Worm (Caenorhabditis elegans) whole organism, midembryonic: ENCODE data around the gene srlf-36.
"Not testable (repeated sequence)": the region's sequence is repeated elsewhere in the genome, so short reads cannot be mapped to it uniquely, and the experiment has no call there.

Experiments used
- T22C8.4 ChIP-seq: fragments of 200-800 bp; sonication (Bioruptor generic); IDR thresholded peaks from 2 replicates; pipeline ENCODE4 v1.3.6; 2022; ENCODE audit warnings: missing genetic modification characterization, missing compliant biosample characterization
- cog-1 ChIP-seq: sonication (generic microtip); optimal IDR thresholded peaks from 2 replicates; lab custom pipeline; 2016; ENCODE audit warnings: missing genetic modification characterization, missing compliant biosample characterization
- flt-1 ChIP-seq: fragments of 200-800 bp; sonication (Bioruptor generic); IDR thresholded peaks from 2 replicates; pipeline ENCODE4 v1.3.6; 2022; ENCODE audit warnings: missing genetic modification characterization, missing compliant biosample characterization
- klf-2 ChIP-seq: fragments of 200-800 bp; sonication (Bioruptor generic); conservative IDR thresholded peaks from 2 replicates; pipeline ENCODE4 v1.3.6; 2022; ENCODE audit warnings: missing genetic modification reagents, missing genetic modification characterization, missing compliant biosample characterization
- med-1 ChIP-seq: sonication (generic microtip); optimal IDR thresholded peaks from 2 replicates; lab custom pipeline; 2017; ENCODE audit warnings: missing genetic modification characterization, mild to moderate bottlenecking, missing compliant biosample characterization, antibody characterized with exemption, missing genetic modification reagents; ENCODE audit not compliant: insufficient read depth
- ref-1 ChIP-seq: fragments of 200-800 bp; sonication (Bioruptor generic); conservative IDR thresholded peaks from 2 replicates; pipeline ENCODE4 v1.3.6; 2022; ENCODE audit warnings: missing genetic modification reagents, missing genetic modification characterization, missing compliant biosample characterization
- tab-1 ChIP-seq: fragments of 200-800 bp; sonication (Bioruptor generic); IDR thresholded peaks from 2 replicates; pipeline ENCODE4 v1.3.6; 2022; ENCODE audit warnings: missing genetic modification characterization, missing compliant biosample characterization
- ztf-23 ChIP-seq: fragments of 200-800 bp; sonication (Bioruptor generic); IDR thresholded peaks from 2 replicates; pipeline ENCODE4 v1.3.6; 2022; ENCODE audit warnings: missing genetic modification reagents, missing genetic modification characterization, missing compliant biosample characterization
- ztf-29 ChIP-seq: fragments of 200-800 bp; sonication (Bioruptor generic); IDR thresholded peaks from 2 replicates; pipeline ENCODE4 v1.3.6; 2022; ENCODE audit warnings: missing genetic modification reagents, missing genetic modification characterization, missing compliant biosample characterization

DNA sequence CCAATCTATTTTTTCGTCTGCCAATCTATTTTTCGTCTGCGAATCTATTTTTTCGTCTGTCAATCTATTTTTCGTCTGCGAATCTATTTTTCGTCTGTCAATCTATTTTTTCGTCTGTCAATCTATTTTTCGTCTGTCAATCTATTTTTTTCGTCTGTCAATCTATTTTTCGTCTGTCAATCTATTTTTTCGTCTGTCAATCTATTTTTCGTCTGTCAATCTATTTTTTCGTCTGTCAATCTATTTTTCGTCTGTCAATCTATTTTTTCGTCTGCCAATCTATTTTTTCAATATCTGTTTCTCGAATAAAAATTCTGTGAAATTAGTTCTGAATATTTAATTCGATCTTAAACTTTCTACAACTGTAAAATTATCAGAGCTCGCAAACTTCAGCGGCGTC, 48.6 kb upstream of the srlf-36 start:
- TF ChIP-seq ref-1; ztf-29 (GFP tag; lab: Robert Waterston, UW); ztf-23 (GFP tag; lab: Robert Waterston, UW); T22C8.4 (GFP tag; lab: Robert Waterston, UW); tab-1 (GFP tag; lab: Robert Waterston, UW); med-1 (GFP tag; lab: Kevin White, UChicago); cog-1 (tag; lab: Kevin White, UChicago): not testable (repeated sequence)
- TF ChIP-seq flt-1 (GFP tag; lab: Robert Waterston, UW) (peak; percentile 68; the same call in 1 of the 2 replicates), klf-2 (GFP tag; lab: Robert Waterston, UW) (peak; percentile 59; the same call in 1 of the 2 replicates)
